Worm (Caenorhabditis elegans): ENCODE results near the gene mex-1.

Gene mex-1

DNA sequence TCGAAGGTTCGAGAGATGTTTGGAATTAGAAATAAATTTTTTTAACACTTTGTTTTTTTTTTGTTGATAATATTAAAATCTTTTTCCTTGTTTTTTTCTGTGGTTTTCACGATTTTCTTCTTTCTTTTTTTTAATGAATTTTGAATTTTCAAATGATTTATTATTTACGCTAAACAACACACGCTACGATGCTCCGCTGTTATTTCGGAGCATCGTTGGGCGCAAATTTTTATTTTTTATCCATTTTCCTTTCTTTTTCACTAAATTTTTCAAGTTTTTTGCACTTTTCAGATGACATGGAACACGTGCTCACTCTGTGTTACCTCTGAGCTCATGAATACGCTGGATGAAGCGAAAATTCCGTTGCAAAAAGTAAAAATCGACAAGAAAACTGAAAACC lies 6.4 kb upstream of the mex-1 start, which contains the start of the genes W03C9.1 and W03C9.2:
TSS of gene W03C9.1 (minus strand) at position 46 of the 400 bp plus-strand sequence.
TSS of gene W03C9.2 (plus strand) at position 286 of the 400 bp plus-strand sequence.
- TF ChIP-seq mls-2 (tag; optimal IDR thresholded peaks at IDR 0.05) (no peak), nhr-28 (tag; optimal IDR thresholded peaks at IDR 0.05) (no peak), bed-3 (GFP tag; optimal IDR thresholded peaks at IDR 0.05) (no peak), zip-8 (tag; optimal IDR thresholded peaks at IDR 0.05) (no peak), mab-5 (tag; optimal IDR thresholded peaks at IDR 0.05) (no peak), mep-1 (tag; optimal IDR thresholded peaks at IDR 0.05) (no peak), lsy-2 (tag; optimal IDR thresholded peaks at IDR 0.05) (no peak), drap-1 (GFP tag; optimal IDR thresholded peaks at IDR 0.05) (no peak), hlh-1 (tag; optimal IDR thresholded peaks at IDR 0.05) (no peak), ceh-83 (GFP tag; optimal IDR thresholded peaks at IDR 0.05) (no peak), nhr-2 (tag; optimal IDR thresholded peaks at IDR 0.05) (no peak), snpc-4 (tag; optimal IDR thresholded peaks at IDR 0.05) (no peak), nhr-237 (tag; optimal IDR thresholded peaks at IDR 0.05) (no peak)

DNA sequence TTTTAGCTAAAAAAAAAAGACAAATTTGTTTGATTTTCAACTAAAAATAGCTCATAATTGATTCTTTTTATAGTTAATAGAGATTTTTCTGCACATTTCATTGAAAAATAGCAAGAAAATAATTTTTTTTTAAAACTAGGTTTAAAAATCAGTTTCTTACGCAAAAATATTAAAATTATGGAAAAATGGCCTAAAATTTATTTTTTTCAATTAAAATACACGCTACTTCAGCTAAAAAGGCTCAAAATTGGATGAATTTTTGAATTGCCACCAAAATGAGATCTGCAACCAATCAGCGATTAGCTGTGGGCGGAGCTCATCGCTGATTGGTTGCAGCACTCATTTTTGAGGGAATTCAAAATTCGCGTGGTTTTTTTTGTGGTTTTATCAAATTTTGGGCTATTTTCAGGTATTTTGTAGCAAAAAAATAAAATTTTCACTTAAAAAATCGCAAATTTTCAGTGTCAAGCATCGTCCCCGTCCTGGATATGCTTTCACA lies 5.3 kb upstream of the mex-1 start:
- TF ChIP-seq ham-2 (GFP tag; optimal IDR thresholded peaks at IDR 0.05): no peak
- TF ChIP-seq ceh-43 (GFP tag; optimal IDR thresholded peaks at IDR 0.05): no peak
- TF ChIP-seq ceh-39 (tag; optimal IDR thresholded peaks at IDR 0.05): no peak
- no peak for TF ChIP-seq flh-1 (GFP tag; optimal IDR thresholded peaks at IDR 0.05)
- no peak for TF ChIP-seq ces-1 (GFP tag; optimal IDR thresholded peaks at IDR 0.05)
- TF ChIP-seq sem-2 (GFP tag; optimal IDR thresholded peaks at IDR 0.05): no peak
- TF ChIP-seq unc-39 (tag; optimal IDR thresholded peaks at IDR 0.05): no peak
- no peak for TF ChIP-seq lin-13 (tag; optimal IDR thresholded peaks at IDR 0.05)
- no peak for TF ChIP-seq ceh-83 (GFP tag; optimal IDR thresholded peaks at IDR 0.05)
- no peak for TF ChIP-seq nhr-76 (tag; optimal IDR thresholded peaks at IDR 0.05)
- TF ChIP-seq pha-4 (tag; optimal IDR thresholded peaks at IDR 0.05): no peak

DNA sequence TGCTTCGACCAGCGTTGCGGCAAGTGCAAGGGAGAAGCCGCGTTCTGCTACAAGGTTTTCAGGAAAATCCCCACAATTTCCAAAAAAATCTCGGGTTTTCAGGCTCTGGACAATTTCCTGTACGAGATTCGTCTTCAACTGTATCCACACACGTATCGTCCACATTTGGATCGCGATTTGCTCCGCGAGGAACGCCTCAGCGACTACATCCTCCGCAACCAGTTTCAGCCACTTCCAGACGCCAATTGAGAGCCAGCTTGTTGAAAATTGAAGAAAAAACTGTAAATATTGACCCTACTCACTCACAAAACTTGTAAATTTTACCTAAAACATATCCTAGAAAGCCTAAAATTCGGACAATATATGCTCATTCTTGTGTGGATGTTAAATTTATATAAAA lies 3.6 kb upstream of the mex-1 start:
- no peak for TF ChIP-seq bed-3 (GFP tag; optimal IDR thresholded peaks at IDR 0.05)
- no peak for TF ChIP-seq cnd-1 (tag; optimal IDR thresholded peaks at IDR 0.05)
- no peak for TF ChIP-seq snpc-4 (tag; optimal IDR thresholded peaks at IDR 0.05)
- TF ChIP-seq unc-39 (tag; optimal IDR thresholded peaks at IDR 0.05): no peak
- TF ChIP-seq tbx-8 (GFP tag; optimal IDR thresholded peaks at IDR 0.05): no peak
- TF ChIP-seq sem-2 (GFP tag; optimal IDR thresholded peaks at IDR 0.05): no peak

DNA sequence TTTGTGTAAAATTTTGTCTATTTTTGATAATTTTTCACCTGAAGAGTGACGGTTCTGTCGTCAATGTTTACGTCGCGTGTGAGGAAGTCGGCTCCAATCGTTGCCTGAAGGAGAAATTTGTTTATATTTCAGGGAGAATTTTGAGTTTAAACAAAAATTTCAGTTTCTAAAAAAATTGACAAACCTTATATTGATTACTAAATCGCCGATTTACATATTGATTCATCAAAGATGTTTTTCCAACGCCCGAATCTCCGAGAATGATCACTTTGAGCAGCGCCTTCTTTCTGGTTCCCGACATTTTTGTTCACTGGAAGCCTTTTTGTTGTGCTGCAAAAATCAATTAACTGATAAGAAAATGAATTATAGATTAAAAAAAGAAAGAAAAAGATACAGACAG lies 1.8 kb upstream of the mex-1 start, which contains the start of gene rab-7:
TSS of gene rab-7 (minus strand) at position 330 of the 400 bp plus-strand sequence.
- TF ChIP-seq drap-1 (GFP tag; optimal IDR thresholded peaks at IDR 0.05): no peak
- no peak for TF ChIP-seq ceh-43 (GFP tag; optimal IDR thresholded peaks at IDR 0.05)
- no peak for TF ChIP-seq lsy-2 (tag; optimal IDR thresholded peaks at IDR 0.05)
- TF ChIP-seq ham-2 (GFP tag; optimal IDR thresholded peaks at IDR 0.05): no peak
- no peak for TF ChIP-seq zip-8 (tag; optimal IDR thresholded peaks at IDR 0.05)
- TF ChIP-seq blmp-1 (tag; optimal IDR thresholded peaks at IDR 0.05): no peak
- no peak for TF ChIP-seq elt-1 (tag; optimal IDR thresholded peaks at IDR 0.05; ENCODE audit: borderline replicate concordance, insufficient read depth)
- no peak for TF ChIP-seq mls-2 (tag; optimal IDR thresholded peaks at IDR 0.05)
- TF ChIP-seq mab-5 (tag; optimal IDR thresholded peaks at IDR 0.05): no peak
- no peak for TF ChIP-seq tbx-8 (GFP tag; optimal IDR thresholded peaks at IDR 0.05)
- no peak for TF ChIP-seq ztf-11 (tag; optimal IDR thresholded peaks at IDR 0.05)
- no peak for TF ChIP-seq sem-2 (GFP tag; optimal IDR thresholded peaks at IDR 0.05)

DNA sequence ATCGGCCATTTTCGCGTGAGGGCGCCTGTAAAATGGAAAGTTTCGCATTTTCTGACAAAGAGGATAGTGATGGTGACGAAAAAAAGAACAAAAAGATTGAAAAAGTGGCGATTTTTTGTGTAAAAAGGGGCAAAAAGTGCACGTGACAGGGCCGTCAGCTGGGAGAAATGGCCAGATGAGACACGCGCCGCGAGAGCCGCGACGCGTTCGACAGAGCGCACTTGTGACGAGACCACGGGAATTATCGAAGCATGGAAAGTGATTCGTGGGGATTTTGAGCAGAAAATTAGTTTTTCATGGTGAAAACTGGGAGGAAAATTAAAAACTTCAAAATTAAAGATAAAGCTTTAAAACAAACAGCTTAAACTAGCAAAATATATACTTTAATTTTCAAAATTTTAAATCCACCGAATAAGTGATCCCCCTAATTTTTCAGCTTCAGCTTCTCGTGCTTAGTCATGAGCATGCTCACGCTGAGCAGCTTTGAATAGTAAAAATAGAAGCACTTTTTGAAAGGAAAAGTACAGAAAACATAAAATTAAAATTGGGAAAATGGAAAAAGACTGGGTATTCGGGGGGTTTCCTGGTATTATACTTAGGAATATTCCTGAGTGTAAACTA lies 820 bp upstream of the mex-1 start, which contains the start of gene W03C9.5:
TSS of gene W03C9.5 (minus strand) at position 38 of the 621 bp plus-strand sequence.
- TF ChIP-seq elt-1 (tag; optimal IDR thresholded peaks at IDR 0.05; ENCODE audit: borderline replicate concordance, insufficient read depth) (no peak), ceh-43 (GFP tag; optimal IDR thresholded peaks at IDR 0.05) (no peak), ham-2 (GFP tag; optimal IDR thresholded peaks at IDR 0.05) (peak; percentile 55), lin-13 (tag; optimal IDR thresholded peaks at IDR 0.05) (peak; percentile 96), nhr-237 (tag; optimal IDR thresholded peaks at IDR 0.05) (peak; percentile 96), sem-2 (GFP tag; optimal IDR thresholded peaks at IDR 0.05) (peak; percentile 61), mls-2 (tag; optimal IDR thresholded peaks at IDR 0.05) (peak; percentile 88), lin-32 (GFP tag; optimal IDR thresholded peaks at IDR 0.05) (peak; percentile 75), elt-3 (tag; optimal IDR thresholded peaks at IDR 0.05) (no peak), nhr-2 (tag; optimal IDR thresholded peaks at IDR 0.05) (no peak), snpc-4 (tag; optimal IDR thresholded peaks at IDR 0.05) (no peak), drap-1 (GFP tag; optimal IDR thresholded peaks at IDR 0.05) (peak; percentile 87), nhr-12 (tag; optimal IDR thresholded peaks at IDR 0.05) (no peak), M03D4.4 (tag; optimal IDR thresholded peaks at IDR 0.05) (peak; percentile 76), mep-1 (tag; optimal IDR thresholded peaks at IDR 0.05) (peak; percentile 86), zip-8 (tag; optimal IDR thresholded peaks at IDR 0.05) (no peak), nhr-28 (tag; optimal IDR thresholded peaks at IDR 0.05) (no peak), hlh-1 (tag; optimal IDR thresholded peaks at IDR 0.05) (peak; percentile 83), tbx-8 (GFP tag; optimal IDR thresholded peaks at IDR 0.05) (peak; percentile 57), cnd-1 (tag; optimal IDR thresholded peaks at IDR 0.05) (peak; percentile 88), ces-1 (GFP tag; optimal IDR thresholded peaks at IDR 0.05) (peak; percentile 82), ceh-83 (GFP tag; optimal IDR thresholded peaks at IDR 0.05) (peak; percentile 61), flh-1 (GFP tag; optimal IDR thresholded peaks at IDR 0.05) (peak; percentile 28), unc-120 (tag; optimal IDR thresholded peaks at IDR 0.05; ENCODE audit: poor library complexity, severe bottlenecking) (peak; percentile 88), unc-39 (tag; optimal IDR thresholded peaks at IDR 0.05) (no peak), blmp-1 (tag; optimal IDR thresholded peaks at IDR 0.05) (no peak), pha-4 (tag; optimal IDR thresholded peaks at IDR 0.05) (peak; percentile 89), unc-62 (GFP tag; optimal IDR thresholded peaks at IDR 0.05) (peak; percentile 68), ztf-11 (tag; optimal IDR thresholded peaks at IDR 0.05) (peak; percentile 41), mab-5 (tag; optimal IDR thresholded peaks at IDR 0.05) (no peak), ceh-39 (tag; optimal IDR thresholded peaks at IDR 0.05) (peak; percentile 77), sptf-1 (tag; optimal IDR thresholded peaks at IDR 0.05) (peak; percentile 90), nhr-76 (tag; optimal IDR thresholded peaks at IDR 0.05) (no peak), lsy-2 (tag; optimal IDR thresholded peaks at IDR 0.05) (peak; percentile 85)

Measured in whole organism, mixed stage, embryonic.